Worm (Caenorhabditis elegans) whole organism, L4/young adult: ENCODE measurements around the gene M57.1.

ENCODE experiments used
- dao-5 ChIP-seq: sonication (generic microtip); optimal IDR thresholded peaks from 2 replicates; lab custom pipeline; 2016; ENCODE audit warnings: missing genotype, missing genetic modification characterization, moderate library complexity, missing compliant biosample characterization
- him-1 ChIP-seq: sonication (generic microtip); optimal IDR thresholded peaks from 2 replicates; lab custom pipeline; 2016; ENCODE audit warnings: missing genotype, missing genetic modification reagents, missing genetic modification characterization, missing compliant biosample characterization

- TF ChIP-seq dao-5 (tag; lab: Kevin White, UChicago) (no peak), him-1 (no peak)
Observed at ce11 chrIV:3519352-3519751, 12.9 kb upstream of the M57.1 start.
